Fruit fly (Drosophila melanogaster) whole organism, wandering third instar larva: ENCODE results near the gene CG31267.

Experiments
- foxo ChIP-seq, 2 experiments: fragments of 200-800 bp; sonication (Bioruptor generic); optimal IDR thresholded peaks; 2 replicates in 1 of 2; 3 replicates in 1 of 2; lab custom pipeline; 2016 to 2017; ENCODE audit warnings: missing biosample characterization in 2 of 2, missing genetic modification characterization in 2 of 2
- fru ChIP-seq: fragments of 200-800 bp; sonication (Bioruptor generic); optimal IDR thresholded peaks from 3 replicates; lab custom pipeline; 2016; ENCODE audit warnings: missing biosample characterization, mild to moderate bottlenecking, missing genetic modification characterization
- pan ChIP-seq: fragments of >200 bp; optimal IDR thresholded peaks from 2 replicates; lab custom pipeline; 2017
- tai ChIP-seq: sonication (Bioruptor generic); optimal IDR thresholded peaks from 2 replicates; lab custom pipeline; 2016; ENCODE audit warnings: missing biosample characterization, missing genetic modification characterization

DNA sequence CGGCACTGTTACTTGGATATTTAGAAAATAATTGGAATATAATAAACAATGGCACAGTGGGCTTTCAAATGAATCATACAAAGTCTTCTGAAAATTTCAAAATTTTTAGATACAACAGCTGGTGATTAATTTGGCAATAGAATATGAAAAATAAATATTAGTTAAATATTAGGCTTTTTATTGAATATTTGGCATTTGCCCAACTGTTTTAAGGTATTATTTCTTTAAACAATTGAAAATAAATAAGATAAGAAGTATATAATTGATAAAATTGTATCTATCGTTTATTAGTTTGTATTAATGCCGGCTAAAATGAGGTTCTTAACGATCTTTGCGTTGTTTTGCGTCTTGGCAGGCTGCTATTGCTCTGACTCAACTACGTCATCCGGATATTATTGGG, 9.8 kb upstream of the CG31267 start, which contains the start of gene CG45079:
- TF ChIP-seq fru, result no peak
- TF ChIP-seq foxo (GFP tag; optimal IDR thresholded peaks at IDR 0.05; lab: Kevin White, UChicago), result no peak
- no peak for TF ChIP-seq tai
- no peak for TF ChIP-seq pan (lab: Kevin White, UChicago)
